Worm (Caenorhabditis elegans): ENCODE results near the gene T19H12.2.

ce11 chrV:4903696-4904095 is 13.5 kb downstream of the T19H12.2 start, which contains the start of gene ugt-8:
- TF ChIP-seq nhr-76 (tag; optimal IDR thresholded peaks at IDR 0.05) (no peak), nhr-237 (tag; optimal IDR thresholded peaks at IDR 0.05) (no peak), ztf-11 (tag; optimal IDR thresholded peaks at IDR 0.05) (no peak), dpl-1 (GFP tag; optimal IDR thresholded peaks at IDR 0.05) (no peak), nhr-77 (tag; optimal IDR thresholded peaks at IDR 0.05) (no peak), egl-27 (tag; optimal IDR thresholded peaks at IDR 0.05) (no peak), php-3 (GFP tag; IDR thresholded peaks at IDR 0.05) (no peak), lin-39 (tag; optimal IDR thresholded peaks at IDR 0.05) (no peak), snpc-1.2 (GFP tag; IDR thresholded peaks at IDR 0.05) (no peak), Y48G9A.11 (GFP tag; IDR thresholded peaks at IDR 0.05) (no peak), lin-13 (GFP tag; optimal IDR thresholded peaks at IDR 0.05) (no peak), F37D6.2 (tag; optimal IDR thresholded peaks at IDR 0.05) (no peak), nhr-28 (tag; optimal IDR thresholded peaks at IDR 0.05) (peak; percentile 100)

Measured in whole organism, L4 larva.